Fruit fly (Drosophila melanogaster): ENCODE results near the gene Chsy.

The Chsy gene

DNA sequence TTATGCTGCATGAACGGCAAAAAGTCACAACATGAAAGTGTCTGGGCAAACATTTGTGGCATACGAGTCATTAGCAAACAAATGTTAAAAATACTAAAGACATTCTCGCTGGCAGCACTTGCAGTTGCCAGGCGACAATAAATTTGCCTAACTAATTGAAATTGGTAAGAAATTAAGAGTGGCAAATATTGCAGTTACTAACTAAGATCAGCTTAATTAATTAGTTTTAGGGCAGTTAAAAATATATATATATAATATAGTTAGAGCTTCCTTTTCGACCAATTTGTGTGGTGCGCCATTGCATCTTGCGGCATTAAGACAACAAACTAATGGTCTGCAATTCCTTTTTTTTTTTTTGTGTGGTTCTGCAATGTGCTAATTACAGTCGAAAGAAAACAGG is 24.6 kb upstream of the Chsy start (continued):
- peak in 1 of 2 experiments; percentile 36 for TF ChIP-seq Hr51 (GFP tag; optimal IDR thresholded peaks at IDR 0.05)
- peak; percentile 40 for TF ChIP-seq CG6254 (GFP tag; optimal IDR thresholded peaks at IDR 0.05)
- TF ChIP-seq Eip74EF (GFP tag; optimal IDR thresholded peaks at IDR 0.05): no peak
- TF ChIP-seq CG15601 (tag; optimal IDR thresholded peaks at IDR 0.05): peak; percentile 13
- TF ChIP-seq stwl (tag; optimal IDR thresholded peaks at IDR 0.05): no peak
- peak; percentile 29 for TF ChIP-seq CG9727 (GFP tag; optimal IDR thresholded peaks at IDR 0.05)
- peak; percentile 78 for TF ChIP-seq ci (GFP tag; IDR thresholded peaks at IDR 0.05)
- TF ChIP-seq otp (GFP tag; IDR thresholded peaks at IDR 0.05): peak; percentile 67; the same call in 1 of the 3 replicates
- TF ChIP-seq CG4820 (GFP tag; optimal IDR thresholded peaks at IDR 0.05): peak; percentile 5
- TF ChIP-seq CG3726 (GFP tag; IDR thresholded peaks at IDR 0.05): no peak
- TF ChIP-seq CG7963 (GFP tag; IDR thresholded peaks at IDR 0.05; ENCODE audit: partially characterized antibody): no peak
- TF ChIP-seq Hr3 (GFP tag; optimal IDR thresholded peaks at IDR 0.05): peak; percentile 16
- no peak for TF ChIP-seq p53 (GFP tag; optimal IDR thresholded peaks at IDR 0.05)
- TF ChIP-seq Blimp-1 (GFP tag; optimal IDR thresholded peaks at IDR 0.05): peak; percentile 49
- peak; percentile 65 for TF ChIP-seq CG18262 (tag; optimal IDR thresholded peaks at IDR 0.05)
- no peak for TF ChIP-seq bbx (GFP tag; IDR thresholded peaks at IDR 0.05; ENCODE audit: partially characterized antibody)
- TF ChIP-seq Optix (GFP tag; IDR thresholded peaks at IDR 0.05): 0 out of 3 replicates have a peak, but pooled peaks have one; percentile 55
- TF ChIP-seq CG1233 (GFP tag; optimal IDR thresholded peaks at IDR 0.05): no peak
- TF ChIP-seq CG4730 (GFP tag; IDR thresholded peaks at IDR 0.05): 0 out of 2 replicates have a peak, but pooled peaks have one; percentile 16
- TF ChIP-seq CG10274 (GFP tag; optimal IDR thresholded peaks at IDR 0.05): no peak
- no peak for TF ChIP-seq wor (GFP tag; IDR thresholded peaks at IDR 0.05)

DNA sequence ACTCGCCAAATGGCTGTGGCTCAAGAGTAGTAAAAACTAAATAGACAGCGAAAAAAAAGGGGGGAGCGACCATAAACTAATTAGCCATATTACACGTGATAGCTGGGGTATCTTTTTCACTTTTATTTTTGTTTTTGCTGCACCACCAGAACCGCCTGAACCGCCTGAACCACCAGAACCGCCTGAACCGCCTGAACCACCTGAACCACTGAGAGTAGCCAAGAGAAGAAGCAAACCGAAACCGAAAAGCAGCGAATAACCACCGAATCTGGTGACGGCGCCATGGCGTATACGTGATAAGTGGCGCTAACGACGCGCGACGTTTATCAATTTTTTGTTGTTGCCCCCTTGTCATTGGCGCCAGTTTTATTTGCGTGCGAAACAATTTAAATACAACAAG is 23.2 kb upstream of the Chsy start:
- peak; percentile 1 for TF ChIP-seq CG15269 (tag; optimal IDR thresholded peaks at IDR 0.05)
- TF ChIP-seq CG2678 (tag; optimal IDR thresholded peaks at IDR 0.05): peak; percentile 15
- peak; percentile 30 for TF ChIP-seq exex (tag; optimal IDR thresholded peaks at IDR 0.05)
- TF ChIP-seq sug (tag; optimal IDR thresholded peaks at IDR 0.05): peak; percentile 35
- no peak for TF ChIP-seq sim (GFP tag; IDR thresholded peaks at IDR 0.05)
- TF ChIP-seq Med (GFP tag): peak; percentile 75
- no peak for TF ChIP-seq crc (GFP tag; optimal IDR thresholded peaks at IDR 0.05)
- peak; percentile 62 for TF ChIP-seq cwo (GFP tag; optimal IDR thresholded peaks at IDR 0.05)
- no peak for TF ChIP-seq bbx (GFP tag; IDR thresholded peaks at IDR 0.05; ENCODE audit: partially characterized antibody)
- peak; percentile 4 for TF ChIP-seq Deaf1 (tag; optimal IDR thresholded peaks at IDR 0.05)
- TF ChIP-seq CG14050 (GFP tag; IDR thresholded peaks at IDR 0.05): peak; percentile 51; the same call in 1 of the 3 replicates

DNA sequence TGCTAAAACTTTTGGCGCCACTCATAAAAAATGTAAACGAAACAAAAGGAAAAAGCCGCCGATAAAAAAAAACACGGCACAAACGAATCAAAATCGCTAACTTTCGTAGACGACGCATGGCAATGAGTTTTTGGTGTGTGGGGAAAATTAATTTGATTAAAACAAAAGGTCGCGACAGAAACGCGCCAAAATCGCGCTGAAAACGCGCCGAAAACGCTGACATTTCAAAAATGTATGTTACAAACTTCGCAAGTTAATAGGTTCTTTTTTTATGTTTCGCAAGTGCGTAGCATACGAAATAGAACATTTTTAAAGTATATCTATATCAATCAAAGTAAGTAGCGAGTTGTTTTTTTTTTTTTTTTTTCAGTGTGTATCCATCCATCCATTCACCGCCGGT is 22.7 kb upstream of the Chsy start:
- TF ChIP-seq CG8359 (GFP tag; optimal IDR thresholded peaks at IDR 0.05; ENCODE audit: borderline replicate concordance): peak; percentile 98
- no peak for TF ChIP-seq CG10543 (GFP tag; optimal IDR thresholded peaks at IDR 0.05)
- no peak for TF ChIP-seq Taf1 (GFP tag; IDR thresholded peaks at IDR 0.05)
- TF ChIP-seq CG16863 (GFP tag; optimal IDR thresholded peaks at IDR 0.05): no peak
- TF ChIP-seq zfh1 (GFP tag; IDR thresholded peaks at IDR 0.05): no peak
- TF ChIP-seq run (tag; optimal IDR thresholded peaks at IDR 0.05): no peak

Data from whole organism, embryonic.